Worm (Caenorhabditis elegans) whole organism, L1 larva: Measurements from ENCODE around the gene ugt-58.

Experiments
- C16A3.4 ChIP-seq: fragments of 150-350 bp; optimal IDR thresholded peaks from 2 replicates; lab custom pipeline; 2014; ENCODE audit warnings: missing biosample characterization, missing genetic modification characterization
- Y116A8C.19 ChIP-seq: sonication (generic microtip); optimal IDR thresholded peaks from 2 replicates; lab custom pipeline; 2016; ENCODE audit warnings: missing compliant biosample characterization, missing genetic modification characterization, borderline replicate concordance
- ama-1 ChIP-seq: fragments of 150-350 bp; optimal IDR thresholded peaks from 2 replicates; lab custom pipeline; 2014
- blmp-1 ChIP-seq: fragments of 150-350 bp; optimal IDR thresholded peaks from 2 replicates; lab custom pipeline; 2014; ENCODE audit warnings: missing biosample characterization, missing genetic modification characterization
- ceh-63 ChIP-seq: fragments of 200-800 bp; sonication (Bioruptor generic); optimal IDR thresholded peaks from 2 replicates; lab custom pipeline; 2018; ENCODE audit warnings: mild to moderate bottlenecking, missing genetic modification characterization, missing compliant biosample characterization
- dpl-1 ChIP-seq, 3 experiments: fragments of 150-350 bp in 2 of 3; sonication (generic microtip) in 1 of 3; optimal IDR thresholded peaks; 2 replicates each; lab custom pipeline; 2014 to 2017; ENCODE audit warnings: missing biosample characterization in 3 of 3, missing genetic modification characterization in 3 of 3, missing genetic modification reagents in 3 of 3
- efl-1 ChIP-seq, 4 experiments: fragments of 150-350 bp; optimal IDR thresholded peaks in 3 of 4; peaks in 1 of 4; 1 replicate in 1 of 4; 2 replicates in 3 of 4; lab custom pipeline; 2014; ENCODE audit warnings: missing biosample characterization in 2 of 4, missing genetic modification characterization in 2 of 4, missing genetic modification reagents in 2 of 4
- efl-3 ChIP-seq: fragments of 200-800 bp; sonication (Bioruptor generic); optimal IDR thresholded peaks from 2 replicates; lab custom pipeline; 2018; ENCODE audit warnings: mild to moderate bottlenecking, missing genetic modification characterization, missing compliant biosample characterization
- elt-2 ChIP-seq: sonication (generic microtip); optimal IDR thresholded peaks from 2 replicates; lab custom pipeline; 2016; ENCODE audit warnings: missing genetic modification characterization, mild to moderate bottlenecking, inconsistent platforms, missing compliant biosample characterization, missing genetic modification reagents
- elt-3 ChIP-seq, 6 experiments: fragments of 150-350 bp in 1 of 6; sonication (generic microtip); optimal IDR thresholded peaks; 2 replicates each; lab custom pipeline; 2017 to 2018; ENCODE audit warnings: missing biosample characterization in 6 of 6, missing genetic modification characterization in 6 of 6, inconsistent platforms in 1 of 6
- fkh-8 ChIP-seq: sonication (generic microtip); optimal IDR thresholded peaks from 2 replicates; lab custom pipeline; 2016; ENCODE audit warnings: mild to moderate bottlenecking, missing genetic modification characterization, missing compliant biosample characterization
- fos-1 ChIP-seq: fragments of 150-350 bp; optimal IDR thresholded peaks from 2 replicates; lab custom pipeline; 2014; ENCODE audit warnings: missing biosample characterization, missing genetic modification characterization
- grh-1 ChIP-seq: fragments of 200-800 bp; sonication (Bioruptor generic); IDR thresholded peaks from 2 replicates; pipeline ENCODE4 v1.3.6; 2022; ENCODE audit warnings: missing genetic modification reagents, missing genetic modification characterization, missing compliant biosample characterization
- hlh-17 ChIP-seq: fragments of 200-800 bp; sonication (Bioruptor generic); optimal IDR thresholded peaks from 2 replicates; lab custom pipeline; 2018; ENCODE audit warnings: missing genetic modification characterization, mild to moderate bottlenecking, missing compliant biosample characterization, moderate library complexity, borderline replicate concordance
- hlh-4 ChIP-seq: sonication (generic microtip); optimal IDR thresholded peaks from 2 replicates; lab custom pipeline; 2016; ENCODE audit warnings: mild to moderate bottlenecking, missing genetic modification characterization, missing compliant biosample characterization
- irx-1 ChIP-seq: sonication (generic microtip); optimal IDR thresholded peaks from 2 replicates; lab custom pipeline; 2016; ENCODE audit warnings: missing genetic modification characterization, missing compliant biosample characterization
- isw-1 ChIP-seq: fragments of 200-800 bp; sonication (Bioruptor generic); IDR thresholded peaks from 2 replicates; pipeline ENCODE4 v1.3.6; 2022; ENCODE audit warnings: missing genetic modification characterization, missing compliant biosample characterization
- lin-13 ChIP-seq: fragments of 150-350 bp; optimal IDR thresholded peaks from 2 replicates; lab custom pipeline; 2014; ENCODE audit warnings: missing biosample characterization, missing genetic modification reagents, missing genetic modification characterization
- lin-14 ChIP-seq: fragments of 200-800 bp; sonication (Bioruptor generic); optimal IDR thresholded peaks from 2 replicates; lab custom pipeline; 2018; ENCODE audit warnings: mild to moderate bottlenecking, missing genetic modification characterization, moderate library complexity, missing compliant biosample characterization
- lin-15B ChIP-seq: fragments of 150-350 bp; sonication (generic microtip); optimal IDR thresholded peaks from 3 replicates; lab custom pipeline; 2014; ENCODE audit warnings: missing biosample characterization, missing genetic modification characterization
- lin-35 ChIP-seq, 2 experiments: fragments of 150-350 bp; optimal IDR thresholded peaks; 2 replicates each; lab custom pipeline; 2014; ENCODE audit warnings: missing biosample characterization in 2 of 2, missing genetic modification characterization in 2 of 2, missing genetic modification reagents in 2 of 2
- lir-3 ChIP-seq: sonication (generic microtip); optimal IDR thresholded peaks from 2 replicates; lab custom pipeline; 2016; ENCODE audit warnings: mild to moderate bottlenecking, missing genetic modification characterization, moderate library complexity, missing compliant biosample characterization; ENCODE audit not compliant: poor library complexity
- lsy-2 ChIP-seq, 2 experiments: fragments of 150-350 bp; optimal IDR thresholded peaks; 2 replicates each; lab custom pipeline; 2014; ENCODE audit warnings: missing biosample characterization in 2 of 2, missing genetic modification characterization in 2 of 2
- mdl-1 ChIP-seq, 2 experiments: fragments of 150-350 bp; optimal IDR thresholded peaks; 2 replicates each; lab custom pipeline; 2014 to 2017; ENCODE audit warnings: missing biosample characterization in 2 of 2, missing genetic modification characterization in 2 of 2, inconsistent platforms in 1 of 2
- nhr-12 ChIP-seq: sonication (generic microtip); optimal IDR thresholded peaks from 2 replicates; lab custom pipeline; 2017; ENCODE audit warnings: missing biosample characterization, missing genetic modification characterization
- nhr-19 ChIP-seq: fragments of 200-800 bp; sonication (Bioruptor generic); conservative IDR thresholded peaks from 2 replicates; pipeline ENCODE4 v1.3.6; 2022; ENCODE audit warnings: missing genetic modification characterization, missing compliant biosample characterization
- nhr-20 ChIP-seq: sonication (generic microtip); optimal IDR thresholded peaks from 2 replicates; lab custom pipeline; 2016; ENCODE audit warnings: mild to moderate bottlenecking, missing genetic modification characterization, missing compliant biosample characterization
- nhr-76 ChIP-seq: sonication (generic microtip); optimal IDR thresholded peaks from 2 replicates; lab custom pipeline; 2017; ENCODE audit warnings: missing biosample characterization, missing genetic modification characterization
- nhr-84 ChIP-seq: sonication (generic microtip); optimal IDR thresholded peaks from 2 replicates; lab custom pipeline; 2017; ENCODE audit warnings: missing biosample characterization, missing genetic modification characterization
- pax-3 ChIP-seq: fragments of 200-800 bp; sonication (Bioruptor generic); optimal IDR thresholded peaks from 2 replicates; lab custom pipeline; 2018; ENCODE audit warnings: mild to moderate bottlenecking, missing genetic modification characterization, moderate library complexity, missing compliant biosample characterization
- pqm-1 ChIP-seq: sonication (generic microtip); optimal IDR thresholded peaks from 3 replicates; lab custom pipeline; 2017; ENCODE audit warnings: missing biosample characterization, missing genetic modification characterization
- rnt-1 ChIP-seq: sonication (generic microtip); optimal IDR thresholded peaks from 2 replicates; lab custom pipeline; 2016; ENCODE audit warnings: mild to moderate bottlenecking, missing genetic modification characterization, moderate library complexity, missing compliant biosample characterization
- skn-1 ChIP-seq: fragments of 150-350 bp; optimal IDR thresholded peaks from 2 replicates; lab custom pipeline; 2014; ENCODE audit warnings: missing biosample characterization, missing genetic modification characterization
- snu-23 ChIP-seq: sonication (generic microtip); optimal IDR thresholded peaks from 2 replicates; lab custom pipeline; 2016; ENCODE audit warnings: missing genetic modification characterization, missing compliant biosample characterization
- unc-86 ChIP-seq: sonication (generic microtip); optimal IDR thresholded peaks from 2 replicates; lab custom pipeline; 2016; ENCODE audit warnings: missing genetic modification characterization, missing compliant biosample characterization
- zag-1 ChIP-seq: fragments of 150-350 bp; optimal IDR thresholded peaks from 2 replicates; lab custom pipeline; 2014; ENCODE audit warnings: missing biosample characterization, missing genetic modification characterization
- zip-4 ChIP-seq: fragments of 200-800 bp; sonication (Bioruptor generic); optimal IDR thresholded peaks from 2 replicates; lab custom pipeline; 2018; ENCODE audit warnings: mild to moderate bottlenecking, missing genetic modification characterization, moderate library complexity, missing compliant biosample characterization
- ztf-4 ChIP-seq: fragments of 150-350 bp; optimal IDR thresholded peaks from 2 replicates; lab custom pipeline; 2014; ENCODE audit warnings: missing biosample characterization, missing genetic modification characterization

The ugt-58 gene

DNA sequence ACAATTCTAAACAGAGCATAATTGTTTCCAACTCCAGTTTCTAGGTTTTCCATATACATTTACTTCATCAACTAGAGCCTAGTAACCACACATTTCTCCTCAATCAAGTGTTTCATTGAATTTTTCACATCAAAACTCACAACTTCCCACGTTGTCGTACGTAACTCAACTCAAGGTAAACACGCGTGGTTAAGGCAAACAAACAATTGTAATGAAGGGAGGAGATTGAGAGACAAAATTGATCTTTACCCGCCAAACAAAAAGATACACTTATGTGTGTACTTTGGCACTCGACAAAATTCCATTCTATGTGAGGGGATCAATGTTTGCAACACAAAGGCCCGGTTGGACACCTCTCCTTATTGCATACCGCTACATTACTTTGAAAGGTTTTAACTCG, 18.8 kb upstream of the ugt-58 start, which contains the start of gene nhr-19 (continued):
- TF ChIP-seq nhr-76 (no peak), hlh-4 (tag; lab: Kevin White, UChicago) (no peak), lin-13 (GFP tag; lab: Kevin White, UChicago) (no peak), elt-2 (no peak), nhr-84 (tag; lab: Kevin White, UChicago) (no peak), blmp-1 (tag; lab: Kevin White, UChicago) (no peak), hlh-17 (no peak), lin-14 (GFP tag; lab: Kevin White, UChicago) (peak; percentile 65), fos-1 (peak; percentile 9)
- TF ChIP-seq, all 84 proteins: peak for 10

DNA sequence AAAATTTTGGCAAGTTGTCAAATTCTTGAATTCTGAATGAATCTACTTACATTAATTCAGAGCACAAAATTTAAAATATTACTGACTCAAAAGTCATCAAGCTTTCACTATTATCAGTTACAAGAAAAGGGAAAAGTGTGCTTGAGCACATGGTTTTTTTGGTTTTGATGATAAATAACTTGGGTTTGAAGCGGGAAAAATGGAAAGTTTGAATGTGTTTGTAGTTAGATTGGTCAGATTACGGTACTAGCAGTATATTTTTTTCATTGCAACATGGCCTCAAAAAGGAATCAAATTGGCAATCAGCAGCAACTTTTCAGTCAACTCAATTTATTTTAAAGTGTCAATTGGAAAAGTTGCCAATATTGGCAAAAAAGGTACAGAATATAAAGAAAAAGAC, 18.1 kb upstream of the ugt-58 start:
- TF ChIP-seq ama-1 (lab: Kevin White, UChicago) (peak; percentile 60), zag-1 (tag; lab: Kevin White, UChicago) (no peak), lin-35 (GFP tag; optimal IDR thresholded peaks at IDR 0.05; lab: Kevin White, UChicago) (no peak)

DNA sequence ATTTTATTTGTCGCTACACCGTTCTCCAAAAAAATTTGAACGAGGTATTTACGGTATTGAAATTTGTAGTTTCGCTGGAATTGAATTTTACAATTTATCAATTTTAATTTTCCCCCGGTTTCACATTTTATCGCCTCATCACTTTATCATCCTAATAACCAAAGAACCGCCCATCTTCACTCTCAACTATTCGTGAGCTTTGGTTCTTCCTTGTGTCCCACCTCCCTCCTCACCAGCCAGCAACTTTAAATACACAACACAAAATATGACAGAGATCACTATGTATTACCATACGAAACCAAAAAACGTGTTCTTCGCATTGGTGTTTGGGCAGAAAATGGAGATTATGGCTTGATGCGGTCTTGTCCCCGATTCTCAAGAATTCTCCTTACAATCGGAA, 17.5 kb upstream of the ugt-58 start:
- TF ChIP-seq ama-1 (lab: Kevin White, UChicago) = peak; percentile 45
- no peak for TF ChIP-seq skn-1
- no peak for TF ChIP-seq grh-1
- peak in 1 of 2 experiments; percentile 4 for TF ChIP-seq lsy-2 (tag; optimal IDR thresholded peaks at IDR 0.05; lab: Kevin White, UChicago)
- peak in 1 of 3 experiments; percentile 10 for TF ChIP-seq dpl-1 (GFP tag; optimal IDR thresholded peaks at IDR 0.05; lab: Kevin White, UChicago)
- TF ChIP-seq nhr-19 (GFP tag; lab: Robert Waterston, UW) = peak; percentile 71
- no peak for TF ChIP-seq rnt-1 (tag; lab: Kevin White, UChicago)
- TF ChIP-seq mdl-1 (tag; optimal IDR thresholded peaks at IDR 0.05; lab: Kevin White, UChicago) = peak in 1 of 2 experiments; percentile 11
- TF ChIP-seq lin-35 (GFP tag; optimal IDR thresholded peaks at IDR 0.05; lab: Kevin White, UChicago) = peak in 1 of 2 experiments; percentile 65
- no peak for TF ChIP-seq unc-86
- TF ChIP-seq nhr-12 = no peak
- peak; percentile 44 for TF ChIP-seq blmp-1 (tag; lab: Kevin White, UChicago)
- no peak for TF ChIP-seq ceh-63 (GFP tag; lab: Kevin White, UChicago)
- TF ChIP-seq zip-4 = no peak
- no peak for TF ChIP-seq lir-3 (tag; lab: Kevin White, UChicago)
- TF ChIP-seq snu-23 = peak; percentile 27
- TF ChIP-seq irx-1 (tag; lab: Kevin White, UChicago) = no peak
- TF ChIP-seq nhr-20 (tag; lab: Kevin White, UChicago) = peak; percentile 55
- no peak for TF ChIP-seq pax-3 (tag; lab: Kevin White, UChicago)
- TF ChIP-seq fkh-8 (tag; lab: Kevin White, UChicago) = no peak
- TF ChIP-seq elt-2 = peak; percentile 0
- TF ChIP-seq elt-3 (tag; optimal IDR thresholded peaks at IDR 0.05; lab: Kevin White, UChicago) = no peak
- no peak for TF ChIP-seq lin-15B (tag; lab: Kevin White, UChicago)
- no peak for TF ChIP-seq isw-1 (GFP tag; lab: Robert Waterston, UW)
- no peak for TF ChIP-seq ztf-4 (tag; lab: Kevin White, UChicago)
- TF ChIP-seq efl-3 = no peak
- peak; percentile 14 for TF ChIP-seq C16A3.4 (tag; lab: Kevin White, UChicago)
- TF ChIP-seq hlh-4 (tag; lab: Kevin White, UChicago) = no peak
- TF ChIP-seq lin-14 (GFP tag; lab: Kevin White, UChicago) = peak; percentile 8
- no peak for TF ChIP-seq Y116A8C.19 (tag; lab: Kevin White, UChicago)
- TF ChIP-seq pqm-1 (tag; lab: Kevin White, UChicago) = no peak
- no peak for TF ChIP-seq efl-1 (optimal IDR thresholded peaks at IDR 0.05; lab: Kevin White, UChicago)
- no peak for TF ChIP-seq efl-1 (GFP tag; optimal IDR thresholded peaks at IDR 0.05 in 1 of 2; lab: Kevin White, UChicago)
